Worm (Caenorhabditis elegans): ENCODE results near the gene sri-65.
A peak's percentile ranks its signal among the peaks of the same experiment; 100 is the strongest.

sri-65 gene

ce11 chrV:16354675-16355074 lies 33.5 kb downstream of the sri-65 start:
- no peak for TF ChIP-seq lin-15B (tag; optimal IDR thresholded peaks at IDR 0.05)
- no peak for TF ChIP-seq C04F5.9 (tag; optimal IDR thresholded peaks at IDR 0.05)
- peak; percentile 40 for TF ChIP-seq mep-1 (tag; optimal IDR thresholded peaks at IDR 0.05)
- TF ChIP-seq nhr-85 (tag), result peak; percentile 18
- TF ChIP-seq lsy-2 (tag; optimal IDR thresholded peaks at IDR 0.05), result peak in 1 of 2 experiments; percentile 14
- TF ChIP-seq sup-37 (GFP tag; optimal IDR thresholded peaks at IDR 0.05), result no peak
- TF ChIP-seq zip-4 (GFP tag; optimal IDR thresholded peaks at IDR 0.05), result no peak
- no peak for TF ChIP-seq fkh-10 (GFP tag; optimal IDR thresholded peaks at IDR 0.05)
- no peak for TF ChIP-seq nhr-47 (tag; optimal IDR thresholded peaks at IDR 0.05)
- no peak for TF ChIP-seq F16B12.6 (tag; optimal IDR thresholded peaks at IDR 0.05)
- no peak for TF ChIP-seq jun-1 (tag; optimal IDR thresholded peaks at IDR 0.05)
- peak; percentile 52 for TF ChIP-seq lin-14 (GFP tag; optimal IDR thresholded peaks at IDR 0.05)
- TF ChIP-seq unc-62 (GFP tag; optimal IDR thresholded peaks at IDR 0.05), result no peak
- no peak for TF ChIP-seq ztf-11 (tag; optimal IDR thresholded peaks at IDR 0.05)
- peak; percentile 44 for TF ChIP-seq skn-1 (tag; optimal IDR thresholded peaks at IDR 0.05)
- no peak for TF ChIP-seq mef-2 (tag; optimal IDR thresholded peaks at IDR 0.05)
- TF ChIP-seq lin-39 (tag; optimal IDR thresholded peaks at IDR 0.05), result no peak
- TF ChIP-seq nhr-77 (tag; optimal IDR thresholded peaks at IDR 0.05), result no peak
- no peak for TF ChIP-seq mab-9 (GFP tag; IDR thresholded peaks at IDR 0.05)
- TF ChIP-seq aly-2 (tag; optimal IDR thresholded peaks at IDR 0.05), result no peak
- no peak for TF ChIP-seq unc-86 (tag; optimal IDR thresholded peaks at IDR 0.05)
- TF ChIP-seq snpc-4 (tag; optimal IDR thresholded peaks at IDR 0.05), result no peak
- TF ChIP-seq sox-4 (tag; optimal IDR thresholded peaks at IDR 0.05), result no peak
- no peak for TF ChIP-seq hpl-2 (GFP tag; optimal IDR thresholded peaks at IDR 0.05)
- TF ChIP-seq snu-23 (GFP tag; optimal IDR thresholded peaks at IDR 0.05), result peak; percentile 18
- no peak for TF ChIP-seq efl-1 (optimal IDR thresholded peaks at IDR 0.05)
- no peak for TF ChIP-seq efl-1 (GFP tag; optimal IDR thresholded peaks at IDR 0.05 in 1 of 2)
- no peak for TF ChIP-seq fkh-4 (tag; optimal IDR thresholded peaks at IDR 0.05; ENCODE audit: borderline replicate concordance)
- TF ChIP-seq blmp-1 (tag; optimal IDR thresholded peaks at IDR 0.05), result peak; percentile 55
- no peak for TF ChIP-seq unc-130 (tag; optimal IDR thresholded peaks at IDR 0.05)
- no peak for TF ChIP-seq ceh-8 (GFP tag; optimal IDR thresholded peaks at IDR 0.05)
- no peak for TF ChIP-seq fkh-8 (tag; optimal IDR thresholded peaks at IDR 0.05)
- no peak for TF ChIP-seq swsn-7 (tag; optimal IDR thresholded peaks at IDR 0.05)
- TF ChIP-seq nhr-76 (tag; optimal IDR thresholded peaks at IDR 0.05), result no peak
- TF ChIP-seq nhr-237 (tag; optimal IDR thresholded peaks at IDR 0.05), result no peak
- peak in 1 of 6 experiments; percentile 31 for TF ChIP-seq elt-3 (tag; optimal IDR thresholded peaks at IDR 0.05)
- TF ChIP-seq lin-35 (GFP tag; optimal IDR thresholded peaks at IDR 0.05), result peak in 1 of 2 experiments; percentile 6
- no peak for TF ChIP-seq hlh-17 (GFP tag; optimal IDR thresholded peaks at IDR 0.05; ENCODE audit: borderline replicate concordance)
- no peak for TF ChIP-seq C16A3.4 (tag; optimal IDR thresholded peaks at IDR 0.05)

DNA sequence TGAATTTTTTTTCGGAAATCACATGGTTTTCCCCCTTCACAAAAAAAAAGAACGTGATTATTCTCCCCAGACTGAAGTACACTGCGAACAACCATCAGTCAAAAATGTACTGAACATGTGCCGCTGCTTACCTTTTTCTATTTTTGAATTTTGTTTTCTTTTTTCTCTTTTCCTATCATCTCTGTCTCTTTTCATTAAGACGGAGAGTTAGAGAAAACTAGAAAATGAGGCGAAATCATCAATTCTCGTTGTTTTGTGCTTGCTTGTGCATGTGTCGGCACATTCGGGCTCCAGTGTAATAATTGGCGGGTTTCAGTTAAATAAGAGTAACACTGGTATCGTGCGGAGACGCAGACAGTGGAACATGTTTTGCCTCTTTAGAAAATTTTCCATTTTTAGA lies 35.9 kb downstream of the sri-65 start:
- TF ChIP-seq elt-2 (tag; optimal IDR thresholded peaks at IDR 0.05) (no peak), nhr-76 (tag; optimal IDR thresholded peaks at IDR 0.05) (no peak), fos-1 (tag; optimal IDR thresholded peaks at IDR 0.05) (no peak), hlh-4 (tag; optimal IDR thresholded peaks at IDR 0.05) (no peak), nhr-84 (tag; optimal IDR thresholded peaks at IDR 0.05) (no peak), egl-27 (tag; optimal IDR thresholded peaks at IDR 0.05) (no peak), pqm-1 (tag; optimal IDR thresholded peaks at IDR 0.05) (no peak), ztf-4 (tag; optimal IDR thresholded peaks at IDR 0.05) (no peak), Y116A8C.19 (tag; optimal IDR thresholded peaks at IDR 0.05; ENCODE audit: borderline replicate concordance) (no peak), alr-1 (tag; optimal IDR thresholded peaks at IDR 0.05; ENCODE audit: borderline replicate concordance) (no peak), lin-14 (GFP tag; optimal IDR thresholded peaks at IDR 0.05) (peak; percentile 72), F16B12.6 (tag; optimal IDR thresholded peaks at IDR 0.05) (no peak), efl-1 (optimal IDR thresholded peaks at IDR 0.05) (peak; percentile 15 to 25), efl-1 (GFP tag; optimal IDR thresholded peaks at IDR 0.05 in 1 of 2) (peak; percentile 9 to 90), lin-39 (tag; optimal IDR thresholded peaks at IDR 0.05) (peak; percentile 14), sup-37 (GFP tag; optimal IDR thresholded peaks at IDR 0.05) (no peak), ceh-63 (GFP tag; optimal IDR thresholded peaks at IDR 0.05) (no peak), nhr-19 (GFP tag; conservative IDR thresholded peaks at IDR 0.05) (0 out of 2 replicates have a peak, but pooled peaks have one; percentile 28), lin-15B (tag; optimal IDR thresholded peaks at IDR 0.05) (no peak), vab-15 (tag; optimal IDR thresholded peaks at IDR 0.05) (no peak), ces-1 (GFP tag; optimal IDR thresholded peaks at IDR 0.05) (no peak), elt-3 (tag; optimal IDR thresholded peaks at IDR 0.05) (no peak), zag-1 (tag; optimal IDR thresholded peaks at IDR 0.05) (no peak), lsy-2 (tag; optimal IDR thresholded peaks at IDR 0.05) (peak in 1 of 2 experiments; percentile 44), sptf-1 (tag; optimal IDR thresholded peaks at IDR 0.05) (no peak)

Measured in whole organism, L1 larva.